Fruit fly (Drosophila melanogaster): Measurements from ENCODE around the gene CG33509.

- no peak for TF ChIP-seq pan (optimal IDR thresholded peaks at IDR 0.05)
- TF ChIP-seq CG8478 (optimal IDR thresholded peaks at IDR 0.05), result no peak
- no peak for TF ChIP-seq usp (GFP tag; optimal IDR thresholded peaks at IDR 0.05)
- no peak for TF ChIP-seq psq (optimal IDR thresholded peaks at IDR 0.05)
Measured at dm6 chr2L:21052783-21053463, 33.4 kb downstream of the CG33509 start, which contains the start of gene Itgbn.
